Worm (Caenorhabditis elegans): Measurements from ENCODE around the gene T25G12.13.

DNA sequence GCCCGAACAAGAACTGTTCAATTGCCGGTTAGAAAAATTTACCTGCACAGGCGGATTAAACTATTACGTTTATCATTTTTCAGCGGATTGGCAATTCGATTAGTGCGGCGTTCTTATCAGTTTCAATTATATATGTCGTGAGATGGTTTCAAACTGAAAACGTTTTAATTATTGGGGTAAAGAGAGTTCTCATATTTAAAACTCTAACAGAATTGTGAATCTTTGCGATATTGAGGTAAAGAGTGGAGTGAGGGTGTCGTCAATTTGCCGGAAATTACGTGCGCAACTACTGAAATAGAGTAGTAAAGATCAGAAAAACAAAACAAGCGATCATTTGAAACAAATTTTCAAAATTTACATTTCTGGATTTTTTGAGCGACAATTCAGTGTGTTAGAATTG, 13.0 kb upstream of the T25G12.13 start, which contains the start of gene T25G12.6:
- TF ChIP-seq dmd-9 (GFP tag; IDR thresholded peaks at IDR 0.05), result no peak
- no peak for TF ChIP-seq zag-1 (tag; optimal IDR thresholded peaks at IDR 0.05)

Data from whole organism, L4 larva.